Worm (Caenorhabditis elegans) whole organism, mixed stage, embryonic: Measurements from ENCODE around the gene madf-4.

Experiments
- M03D4.4 ChIP-seq: sonication (generic microtip); optimal IDR thresholded peaks from 2 replicates; lab custom pipeline; 2017; ENCODE audit warnings: mild to moderate bottlenecking, missing genetic modification characterization, missing compliant biosample characterization
- bed-3 ChIP-seq: fragments of 200-800 bp; sonication (Bioruptor generic); optimal IDR thresholded peaks from 3 replicates; lab custom pipeline; 2018; ENCODE audit warnings: mild to moderate bottlenecking, missing genetic modification characterization, moderate library complexity, missing compliant biosample characterization
- ceh-83 ChIP-seq: fragments of 200-800 bp; sonication (Bioruptor generic); optimal IDR thresholded peaks from 2 replicates; lab custom pipeline; 2018; ENCODE audit warnings: mild to moderate bottlenecking, missing genetic modification characterization, missing compliant biosample characterization
- ces-1 ChIP-seq: fragments of 150-350 bp; optimal IDR thresholded peaks from 2 replicates; lab custom pipeline; 2014; ENCODE audit warnings: missing biosample characterization, missing genetic modification reagents, missing genetic modification characterization
- cnd-1 ChIP-seq: fragments of 200-800 bp; sonication (Bioruptor generic); optimal IDR thresholded peaks from 2 replicates; lab custom pipeline; 2018; ENCODE audit warnings: mild to moderate bottlenecking, missing genetic modification characterization, missing compliant biosample characterization
- drap-1 ChIP-seq: fragments of 200-800 bp; sonication (Bioruptor generic); optimal IDR thresholded peaks from 3 replicates; lab custom pipeline; 2018; ENCODE audit warnings: mild to moderate bottlenecking, missing genetic modification characterization, missing compliant biosample characterization
- elt-3 ChIP-seq: fragments of 150-350 bp; optimal IDR thresholded peaks from 2 replicates; lab custom pipeline; 2014; ENCODE audit warnings: missing biosample characterization, missing genetic modification characterization
- flh-1 ChIP-seq: fragments of 200-800 bp; sonication (Bioruptor generic); optimal IDR thresholded peaks from 2 replicates; lab custom pipeline; 2018; ENCODE audit warnings: mild to moderate bottlenecking, missing genetic modification characterization, moderate library complexity, missing compliant biosample characterization
- ham-2 ChIP-seq: fragments of 200-800 bp; sonication (Bioruptor generic); optimal IDR thresholded peaks from 2 replicates; lab custom pipeline; 2018; ENCODE audit warnings: mild to moderate bottlenecking, missing genetic modification characterization, missing compliant biosample characterization
- hlh-1 ChIP-seq: fragments of 150-350 bp; optimal IDR thresholded peaks from 2 replicates; lab custom pipeline; 2014; ENCODE audit warnings: missing biosample characterization, missing genetic modification reagents, missing genetic modification characterization
- lin-32 ChIP-seq: fragments of 200-800 bp; sonication (Bioruptor generic); optimal IDR thresholded peaks from 2 replicates; lab custom pipeline; 2018; ENCODE audit warnings: mild to moderate bottlenecking, missing genetic modification characterization, missing compliant biosample characterization
- lsy-2 ChIP-seq: fragments of 150-350 bp; optimal IDR thresholded peaks from 2 replicates; lab custom pipeline; 2014; ENCODE audit warnings: missing biosample characterization, missing genetic modification characterization
- mab-5 ChIP-seq: fragments of 150-350 bp; optimal IDR thresholded peaks from 2 replicates; lab custom pipeline; 2014; ENCODE audit warnings: missing biosample characterization, missing genetic modification characterization
- mep-1 ChIP-seq: fragments of 150-350 bp; optimal IDR thresholded peaks from 2 replicates; lab custom pipeline; 2017; ENCODE audit warnings: missing biosample characterization, missing genetic modification reagents, missing genetic modification characterization, inconsistent platforms
- mls-2 ChIP-seq: sonication (generic microtip); optimal IDR thresholded peaks from 2 replicates; lab custom pipeline; 2016; ENCODE audit warnings: mild to moderate bottlenecking, missing genetic modification characterization, moderate library complexity, missing compliant biosample characterization
- nhr-2 ChIP-seq: fragments of 150-350 bp; optimal IDR thresholded peaks from 2 replicates; lab custom pipeline; 2014; ENCODE audit warnings: missing biosample characterization, missing genetic modification characterization
- nhr-237 ChIP-seq: fragments of 150-350 bp; optimal IDR thresholded peaks from 2 replicates; lab custom pipeline; 2014; ENCODE audit warnings: missing biosample characterization, missing genetic modification characterization
- nhr-28 ChIP-seq: fragments of 150-350 bp; optimal IDR thresholded peaks from 2 replicates; lab custom pipeline; 2014; ENCODE audit warnings: missing biosample characterization, missing genetic modification characterization
- nhr-76 ChIP-seq: sonication (generic microtip); optimal IDR thresholded peaks from 2 replicates; lab custom pipeline; 2017; ENCODE audit warnings: missing biosample characterization, missing genetic modification characterization
- pha-4 ChIP-seq: fragments of 150-350 bp; optimal IDR thresholded peaks from 2 replicates; lab custom pipeline; 2018; ENCODE audit warnings: missing biosample characterization, missing genetic modification reagents, missing genetic modification characterization
- sem-2 ChIP-seq: fragments of 200-800 bp; sonication (Bioruptor generic); optimal IDR thresholded peaks from 2 replicates; lab custom pipeline; 2018; ENCODE audit warnings: mild to moderate bottlenecking, missing genetic modification characterization, missing compliant biosample characterization
- sptf-1 ChIP-seq: sonication (generic microtip); optimal IDR thresholded peaks from 2 replicates; lab custom pipeline; 2017; ENCODE audit warnings: mild to moderate bottlenecking, missing genetic modification characterization, moderate library complexity, missing compliant biosample characterization
- tbx-8 ChIP-seq: fragments of 200-800 bp; sonication (Bioruptor generic); optimal IDR thresholded peaks from 2 replicates; lab custom pipeline; 2018; ENCODE audit warnings: mild to moderate bottlenecking, missing genetic modification characterization, moderate library complexity, missing compliant biosample characterization
- unc-120 ChIP-seq: sonication (generic microtip); optimal IDR thresholded peaks from 2 replicates; lab custom pipeline; 2017; ENCODE audit warnings: missing genetic modification characterization, missing compliant biosample characterization; ENCODE audit not compliant: poor library complexity, severe bottlenecking
- unc-39 ChIP-seq: fragments of 150-350 bp; optimal IDR thresholded peaks from 2 replicates; lab custom pipeline; 2014; ENCODE audit warnings: missing biosample characterization, missing genetic modification characterization
- unc-62 ChIP-seq: fragments of 150-350 bp; optimal IDR thresholded peaks from 2 replicates; lab custom pipeline; 2014; ENCODE audit warnings: missing biosample characterization, missing genetic modification reagents, missing genetic modification characterization
- ztf-11 ChIP-seq: fragments of 150-350 bp; optimal IDR thresholded peaks from 2 replicates; lab custom pipeline; 2014; ENCODE audit warnings: missing biosample characterization, missing genetic modification characterization

The madf-4 gene

ce11 chrV:10003315-10003969 is 41.1 kb upstream of the madf-4 start:
- TF ChIP-seq lsy-2 (tag; lab: Kevin White, UChicago) (peak; percentile 26), mep-1 (tag; lab: Kevin White, UChicago) (peak; percentile 3), sem-2 (GFP tag; lab: Kevin White, UChicago) (no peak), ces-1 (peak; percentile 45), unc-120 (tag; lab: Kevin White, UChicago) (peak; percentile 62), ceh-83 (GFP tag; lab: Kevin White, UChicago) (no peak), hlh-1 (no peak)

DNA sequence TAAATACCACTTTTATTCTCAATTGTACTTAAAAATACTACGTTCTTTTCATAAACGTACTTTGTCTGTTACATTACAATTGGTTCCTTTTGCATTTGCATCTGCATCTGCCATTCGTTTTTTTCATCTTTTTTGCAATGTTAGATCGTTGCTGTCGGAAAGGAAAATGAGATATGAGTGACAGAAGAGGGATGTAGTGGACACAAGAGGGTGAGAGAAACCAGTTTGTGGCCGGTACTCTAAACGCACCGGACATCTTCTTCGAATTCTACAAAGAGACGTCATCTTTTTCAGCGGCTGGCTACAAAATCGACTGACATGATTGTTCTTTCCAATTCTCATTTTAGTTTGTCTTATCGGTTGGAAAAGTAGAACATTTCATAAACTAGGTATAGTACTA is 40.4 kb upstream of the madf-4 start:
- peak; percentile 74 for TF ChIP-seq unc-62 (GFP tag; lab: Kevin White, UChicago)
- TF ChIP-seq mls-2 (tag; lab: Kevin White, UChicago), result no peak

DNA sequence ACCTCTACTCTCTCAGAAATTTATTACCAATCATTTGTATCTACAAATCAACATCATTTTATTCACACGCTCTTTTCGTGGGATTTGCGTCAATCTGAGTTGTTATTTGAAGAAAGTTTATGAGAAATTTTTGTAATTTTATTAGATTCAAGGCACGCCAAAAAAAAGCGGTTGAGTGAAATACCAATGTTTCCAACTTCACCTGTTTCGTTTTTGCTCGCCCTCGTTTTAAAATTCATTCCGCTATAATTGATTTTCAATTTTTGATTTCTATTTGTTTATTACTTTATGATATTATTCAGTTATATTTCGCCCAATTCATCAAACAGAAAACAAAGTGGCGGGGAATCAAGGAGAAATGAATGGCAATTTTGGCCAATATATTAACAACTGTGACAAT is 38.5 kb upstream of the madf-4 start, which contains the start of gene K08H10.10:
Gene K08H10.10, plus strand, starts transcription at position 301 of the 400 bp plus-strand sequence.
- no peak for TF ChIP-seq flh-1 (GFP tag; lab: Kevin White, UChicago)

ce11 chrV:9995791-9996190 is 33.5 kb upstream of the madf-4 start, which contains the start of gene K08H10.6:
Gene K08H10.6 (minus strand): TSS chrV:9995891.
- no peak for TF ChIP-seq bed-3
- TF ChIP-seq drap-1, result no peak
- TF ChIP-seq unc-120 (tag; lab: Kevin White, UChicago), result no peak
- no peak for TF ChIP-seq hlh-1
- TF ChIP-seq sptf-1, result no peak
- TF ChIP-seq M03D4.4 (tag; lab: Kevin White, UChicago), result no peak
- no peak for TF ChIP-seq sem-2 (GFP tag; lab: Kevin White, UChicago)
- no peak for TF ChIP-seq lsy-2 (tag; lab: Kevin White, UChicago)

DNA sequence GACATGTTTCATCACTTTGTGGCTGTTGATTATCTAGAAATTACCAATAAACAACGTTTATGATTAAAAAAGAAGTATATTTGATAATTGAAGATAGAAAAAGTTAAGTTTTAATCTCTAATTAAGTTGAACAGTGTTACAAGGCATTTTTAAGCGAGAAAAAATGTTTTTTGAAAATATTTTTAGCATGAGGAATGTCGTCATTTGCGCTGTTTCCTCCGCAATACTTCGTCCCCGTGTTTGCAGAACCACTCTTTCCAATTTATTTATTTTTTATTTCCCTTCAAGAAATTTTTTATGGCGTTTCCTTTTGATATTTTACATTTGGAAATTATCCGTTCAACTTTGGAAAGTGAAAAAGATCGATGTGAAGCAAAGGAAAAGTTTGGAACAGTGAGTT is 29.3 kb upstream of the madf-4 start, which contains the start of the genes rde-1 and trpp-6:
Gene rde-1, minus strand, starts transcription at position 33 of the 400 bp plus-strand sequence.
Gene trpp-6, plus strand, starts transcription at position 286 of the 400 bp plus-strand sequence.
- TF ChIP-seq elt-3 (tag; lab: Kevin White, UChicago) (no peak), nhr-2 (tag; lab: Kevin White, UChicago) (no peak), ceh-83 (GFP tag; lab: Kevin White, UChicago) (no peak), nhr-28 (tag; lab: Kevin White, UChicago) (no peak), mab-5 (tag; lab: Kevin White, UChicago) (no peak), bed-3 (no peak), ham-2 (GFP tag; lab: Kevin White, UChicago) (no peak), flh-1 (GFP tag; lab: Kevin White, UChicago) (no peak), nhr-237 (tag; lab: Kevin White, UChicago) (no peak), sem-2 (GFP tag; lab: Kevin White, UChicago) (no peak), mep-1 (tag; lab: Kevin White, UChicago) (no peak), sptf-1 (no peak), tbx-8 (GFP tag; lab: Kevin White, UChicago) (no peak), lin-32 (no peak), cnd-1 (tag; lab: Kevin White, UChicago) (no peak), pha-4 (no peak)

- TF ChIP-seq mab-5 (tag; lab: Kevin White, UChicago) (no peak), nhr-76 (tag; lab: Kevin White, UChicago) (no peak), tbx-8 (GFP tag; lab: Kevin White, UChicago) (no peak), ztf-11 (tag; lab: Kevin White, UChicago) (no peak), unc-120 (tag; lab: Kevin White, UChicago) (no peak), lsy-2 (tag; lab: Kevin White, UChicago) (no peak), ces-1 (no peak), unc-39 (no peak)
Observed at ce11 chrV:9987688-9988087, 25.4 kb upstream of the madf-4 start, which contains the start of gene C27H6.8. Gene C27H6.8 (minus strand): TSS chrV:9987788.
